Fruit fly (Drosophila melanogaster) S2 (cell line): Measurements from ENCODE around the gene Jon25Biii.

Source experiments
- CG8478 ChIP-seq: fragments of >200 bp; optimal IDR thresholded peaks from 2 replicates; lab custom pipeline; 2018
- CTCF ChIP-seq, 2 experiments: fragments of >200 bp; optimal IDR thresholded peaks; 2 replicates each; lab custom pipeline; 2018

Gene Jon25Biii

DNA sequence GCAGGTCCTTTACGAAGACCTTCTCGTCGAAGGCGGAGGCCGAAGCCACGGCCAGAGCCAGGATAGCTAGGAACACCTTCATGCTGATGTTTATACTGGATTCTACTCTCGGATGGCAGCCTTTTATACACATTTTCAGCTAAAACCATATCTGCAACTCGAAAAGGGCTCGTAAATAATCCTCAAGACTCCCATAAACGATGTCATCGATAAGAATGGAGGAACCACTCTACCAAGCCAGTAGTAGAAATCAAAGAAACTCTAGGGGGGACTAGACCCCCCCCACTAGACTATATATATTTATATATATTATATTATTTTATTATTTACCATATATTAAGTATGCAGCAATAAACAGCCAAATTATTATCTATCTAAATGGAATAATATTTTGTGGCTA is at the start of gene Jon25Biii:
TSS of gene Jon25Biii (minus strand) at position 101 of the 400 bp plus-strand sequence.
- TF ChIP-seq CG8478 (no peak), CTCF (optimal IDR thresholded peaks at IDR 0.05; lab: Kevin White, UChicago) (no peak)

DNA sequence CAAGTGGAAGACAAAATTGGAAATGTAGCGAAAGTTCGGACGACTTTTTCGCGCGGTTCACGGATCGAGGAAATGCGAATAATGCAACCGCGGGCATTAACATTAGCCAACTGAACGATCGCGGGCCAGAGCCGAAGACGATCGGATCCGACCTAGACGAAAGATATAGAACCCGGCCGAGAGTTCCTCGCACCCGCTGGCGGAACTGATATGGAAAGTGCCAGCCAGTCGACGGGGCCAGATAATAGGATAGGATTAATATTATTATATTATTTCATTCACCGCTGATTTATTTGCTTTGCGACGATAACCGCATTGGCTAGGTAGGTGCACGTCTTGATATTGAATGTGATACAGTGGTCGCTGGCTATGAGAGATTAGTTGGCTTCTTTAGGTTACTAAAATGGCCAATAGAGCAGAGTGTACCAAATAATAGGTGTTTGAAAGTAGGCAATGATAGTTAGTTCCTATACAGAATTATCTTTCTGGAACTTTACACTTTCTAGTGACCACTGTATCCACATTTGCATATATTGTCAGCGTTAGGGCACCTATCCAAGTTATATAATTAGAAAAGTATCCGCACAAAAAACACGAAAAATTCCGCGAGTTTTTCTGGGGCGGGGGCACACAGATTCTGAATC is 48.9 kb upstream of the Jon25Biii start:
- TF ChIP-seq CG8478 (no peak), CTCF (optimal IDR thresholded peaks at IDR 0.05; lab: Kevin White, UChicago) (no peak)

DNA sequence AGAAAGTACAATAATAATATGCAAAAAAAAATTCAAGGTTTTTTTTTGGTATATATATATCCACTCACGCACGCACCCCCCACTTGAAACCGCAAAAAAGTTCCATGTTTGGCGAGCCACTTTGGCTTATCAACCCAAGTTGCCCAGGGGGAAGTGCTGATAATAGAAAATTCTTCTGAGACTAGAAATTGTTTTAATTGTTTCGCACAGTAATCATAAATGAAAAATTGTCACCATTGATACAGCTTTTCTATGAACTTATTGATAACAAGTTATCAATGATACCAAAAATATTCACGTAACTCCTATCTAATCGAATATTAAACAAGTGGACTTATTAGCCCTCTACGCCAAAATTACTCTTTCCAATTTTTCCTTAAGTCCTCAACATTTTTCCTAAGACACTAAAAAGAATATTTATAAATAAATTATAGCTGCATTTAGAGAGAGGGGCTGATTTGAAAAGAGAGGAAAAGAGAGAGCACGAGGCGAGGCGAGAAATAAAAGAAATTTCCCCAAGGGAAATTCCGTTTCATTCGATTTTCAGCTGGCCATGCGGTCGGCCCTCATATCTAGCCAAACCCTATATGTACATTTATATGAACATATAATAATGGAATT is 48.1 kb upstream of the Jon25Biii start:
- TF ChIP-seq CTCF (optimal IDR thresholded peaks at IDR 0.05; lab: Kevin White, UChicago) (no peak), CG8478 (no peak)

DNA sequence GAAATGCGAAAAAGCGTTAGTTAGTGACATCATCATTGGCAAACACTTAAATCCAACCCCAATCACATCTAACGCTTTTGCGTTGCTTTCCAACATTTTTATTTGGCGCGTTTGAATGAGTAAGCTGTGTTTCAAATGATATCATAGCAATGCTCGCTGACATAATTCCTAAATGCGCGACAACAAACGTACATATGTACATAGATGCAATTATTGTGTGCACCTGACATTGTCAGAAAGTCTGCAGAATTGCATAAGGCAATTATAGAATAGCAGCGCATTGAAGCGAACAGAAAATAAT is 47.6 kb upstream of the Jon25Biii start:
- TF ChIP-seq CG8478 (no peak), CTCF (optimal IDR thresholded peaks at IDR 0.05; lab: Kevin White, UChicago) (no peak)

DNA sequence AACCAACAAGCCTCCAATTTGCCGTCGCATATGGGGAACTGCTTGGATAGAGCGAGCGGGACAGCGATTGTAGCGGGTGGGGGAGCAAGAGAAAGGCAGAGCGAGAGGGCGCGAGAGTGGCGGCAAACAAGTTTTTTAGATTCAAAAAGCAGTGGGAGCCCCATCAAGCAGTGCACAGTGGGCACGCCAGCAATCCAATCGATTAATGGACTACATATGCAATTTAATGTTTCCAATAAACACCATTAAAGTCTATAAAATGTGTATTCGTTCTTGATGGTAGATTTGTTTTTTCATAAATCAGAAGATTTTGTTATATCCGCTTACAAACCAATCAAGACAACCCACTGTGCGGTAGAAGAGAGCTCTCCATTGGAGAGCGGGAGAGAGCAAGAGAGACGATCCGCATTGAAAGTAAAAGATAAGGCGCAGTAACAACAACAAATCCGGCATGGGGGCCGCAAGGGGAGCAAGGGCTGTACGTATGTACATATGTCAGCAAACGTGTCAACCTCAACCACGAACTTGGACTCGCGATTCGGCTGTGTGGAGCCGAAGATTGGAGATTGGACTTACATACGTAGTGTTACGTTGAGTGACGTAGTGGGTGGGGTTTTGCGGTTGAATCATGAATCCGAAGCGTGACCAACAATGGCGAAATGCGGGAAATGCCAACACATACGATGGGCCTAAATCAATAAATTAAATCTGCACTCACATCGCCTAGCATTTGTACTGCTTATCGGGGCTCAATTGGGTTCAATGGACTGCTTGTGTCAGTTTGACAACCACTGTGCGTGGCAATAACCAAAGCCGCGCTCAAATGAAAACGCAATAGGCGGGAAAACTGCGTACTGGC is 47.1 kb upstream of the Jon25Biii start:
- TF ChIP-seq CTCF (optimal IDR thresholded peaks at IDR 0.05; lab: Kevin White, UChicago) (peak; percentile 40 to 43), CG8478 (no peak)

DNA sequence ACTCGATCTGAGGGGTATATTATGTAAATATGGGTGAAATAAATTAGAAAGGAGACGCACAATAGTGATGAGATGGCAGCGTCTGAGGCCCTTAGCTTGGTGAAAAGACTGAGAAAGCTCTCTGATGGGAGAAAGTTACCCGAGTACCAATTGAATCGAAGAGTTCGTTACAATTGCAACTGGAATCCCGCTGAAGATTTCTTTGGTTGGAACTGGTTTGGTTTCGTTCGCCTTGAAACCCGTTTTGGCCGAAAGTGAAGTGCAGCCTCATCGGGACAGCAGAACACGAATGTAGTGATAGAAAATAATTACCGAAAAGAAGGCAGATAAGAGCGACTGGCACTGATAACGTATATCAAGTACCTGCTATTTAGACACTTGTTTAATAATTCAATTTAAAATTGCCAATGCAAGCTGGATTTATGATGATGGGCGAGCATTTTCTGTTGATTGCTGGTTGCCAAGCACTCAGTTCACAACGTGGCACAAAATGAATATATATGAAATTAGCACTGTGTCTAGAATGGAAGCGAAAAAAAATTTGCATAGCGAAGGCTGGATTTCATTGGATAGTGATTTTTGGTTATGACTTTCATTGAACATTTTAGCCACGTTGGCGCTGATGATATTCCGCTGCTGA is 45.8 kb upstream of the Jon25Biii start:
- no peak for TF ChIP-seq CG8478
- TF ChIP-seq CTCF (optimal IDR thresholded peaks at IDR 0.05; lab: Kevin White, UChicago) = no peak

DNA sequence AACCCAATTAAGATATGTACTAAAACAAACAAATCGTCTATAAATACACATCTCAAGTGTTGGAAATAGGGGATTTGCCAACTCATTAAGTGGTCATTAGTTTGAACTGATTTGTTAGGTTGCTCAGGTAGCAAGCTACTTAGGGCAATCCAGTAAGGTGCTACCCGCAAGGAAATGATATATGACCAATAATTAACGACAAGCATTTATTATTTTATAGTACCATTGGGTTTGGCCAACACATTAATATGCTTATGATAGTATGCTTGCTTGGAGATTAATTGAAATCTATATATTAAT is 45.2 kb upstream of the Jon25Biii start:
- TF ChIP-seq CG8478 = no peak
- no peak for TF ChIP-seq CTCF (optimal IDR thresholded peaks at IDR 0.05; lab: Kevin White, UChicago)

DNA sequence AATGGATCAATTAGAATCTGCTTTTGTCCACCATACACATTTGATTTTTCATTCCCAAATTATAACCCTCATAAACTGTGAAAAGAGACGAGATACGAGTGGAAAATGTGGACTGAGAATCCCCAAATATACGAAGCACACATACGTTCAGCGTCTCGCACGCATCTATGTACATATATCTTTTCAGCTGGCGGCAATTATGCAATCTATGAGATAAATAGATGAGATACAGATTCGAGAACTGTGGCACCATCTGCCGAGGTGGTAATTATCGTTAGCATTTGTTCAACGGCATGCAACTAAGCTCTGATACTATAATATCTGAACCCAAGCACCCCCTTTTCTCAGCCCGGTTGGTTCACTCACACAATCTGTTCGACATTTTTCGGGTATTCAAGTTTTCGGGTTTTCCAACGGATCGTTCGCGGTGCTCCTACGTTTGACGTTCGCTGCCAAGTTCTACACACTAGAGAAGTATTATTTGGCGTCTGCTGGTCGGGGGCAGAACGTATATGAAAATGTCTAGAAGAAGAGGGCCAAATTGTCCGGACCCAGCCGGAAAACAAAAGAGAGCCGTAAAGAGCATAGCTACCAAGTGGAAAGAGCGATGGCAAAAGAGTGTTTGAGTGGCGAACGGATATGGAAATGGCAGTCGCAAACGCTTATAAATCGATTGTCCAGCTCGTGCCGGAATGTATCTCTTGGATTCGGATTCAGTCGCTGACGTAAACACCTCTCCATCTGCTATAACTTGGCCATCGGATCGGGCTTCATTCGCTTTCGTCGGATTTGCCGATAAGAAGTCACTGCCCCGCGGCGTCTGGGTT is 44.7 kb upstream of the Jon25Biii start:
- TF ChIP-seq CG8478 (no peak), CTCF (optimal IDR thresholded peaks at IDR 0.05; lab: Kevin White, UChicago) (no peak)

DNA sequence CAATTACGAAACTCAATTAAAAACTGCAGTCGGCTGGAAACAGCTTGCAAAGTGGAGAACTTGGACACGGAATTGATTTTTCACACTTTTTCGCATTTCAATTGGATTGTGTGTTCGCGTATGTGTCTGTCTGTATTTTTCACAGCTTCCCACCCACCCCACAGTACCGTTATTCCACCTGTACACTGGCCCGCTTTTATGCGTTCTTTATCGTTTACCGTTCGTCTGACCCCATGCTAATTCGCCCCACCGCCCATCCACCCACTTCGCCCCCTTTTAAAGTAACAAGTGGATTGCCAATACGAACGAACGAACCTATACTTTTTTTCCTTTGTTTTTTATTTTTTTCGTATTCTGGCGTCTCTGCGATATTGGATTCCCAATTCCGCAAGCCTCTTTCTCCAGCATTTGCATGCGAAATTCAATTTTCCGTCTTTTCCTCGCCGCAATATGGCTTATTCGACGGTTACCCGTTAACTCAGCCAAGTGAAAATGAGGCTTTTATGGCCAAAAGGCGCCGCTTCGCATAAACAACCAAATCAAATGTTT is 31.6 kb upstream of the Jon25Biii start:
- no peak for TF ChIP-seq CTCF (optimal IDR thresholded peaks at IDR 0.05; lab: Kevin White, UChicago)
- no peak for TF ChIP-seq CG8478

DNA sequence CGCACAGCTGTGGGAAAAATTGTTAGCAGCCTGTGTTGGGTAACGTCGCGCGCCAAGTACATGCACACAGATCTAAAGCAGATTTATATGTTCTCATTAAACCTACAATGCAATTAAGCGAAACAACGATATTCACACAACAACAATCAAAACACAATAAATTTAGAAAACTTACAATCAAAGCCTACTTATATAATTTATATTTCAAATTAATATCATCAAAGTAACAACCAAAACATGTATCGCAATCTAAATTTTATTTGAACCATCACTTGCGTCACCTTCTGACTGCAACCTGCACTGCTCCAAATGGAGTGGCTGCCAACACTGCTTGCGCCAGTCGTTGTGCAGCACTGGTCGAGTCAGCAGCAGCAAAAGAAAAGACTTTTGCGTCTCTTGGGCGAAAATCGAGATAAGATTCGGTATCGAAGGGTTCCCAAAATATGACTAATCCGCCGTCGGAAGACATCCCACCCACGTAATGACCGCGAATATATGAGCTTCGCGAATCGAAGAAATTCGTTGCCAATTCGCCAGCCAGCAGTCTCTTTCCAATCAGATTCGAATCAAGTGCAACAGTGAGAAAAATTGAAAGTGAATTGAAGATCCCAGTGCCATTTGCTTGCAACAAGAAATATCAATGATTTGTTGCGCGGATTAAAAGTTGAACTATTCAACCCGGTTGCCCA is 30.9 kb upstream of the Jon25Biii start, which contains the start of the genes CG8892 and CG34126:
TSS of gene CG8892 (minus strand) at position 315 of the 689 bp plus-strand sequence.
TSS of gene CG34126 (plus strand) at position 337 of the 689 bp plus-strand sequence.
- no peak for TF ChIP-seq CG8478
- no peak for TF ChIP-seq CTCF (optimal IDR thresholded peaks at IDR 0.05; lab: Kevin White, UChicago)

DNA sequence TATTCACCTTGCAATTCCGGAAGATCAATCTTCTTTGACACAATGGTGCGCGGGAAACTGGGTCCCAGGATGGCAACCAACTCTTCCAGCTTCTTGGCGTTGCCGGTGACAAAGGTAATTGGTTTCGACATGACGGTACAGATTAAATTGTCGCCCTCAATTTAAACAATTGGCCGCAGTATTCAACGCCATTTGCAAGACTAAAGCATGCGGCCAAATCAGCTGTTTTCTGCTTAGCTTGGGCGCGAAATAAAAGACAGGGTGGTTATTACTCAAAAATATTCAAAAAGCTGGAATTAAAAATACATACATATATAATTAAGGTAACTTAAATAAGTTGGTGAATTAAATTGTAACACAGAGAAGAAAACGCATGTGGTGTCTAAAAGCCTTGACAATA is 28.6 kb upstream of the Jon25Biii start, which contains the start of gene CG8891:
TSS of gene CG8891 (minus strand) at position 242 of the 400 bp plus-strand sequence.
- TF ChIP-seq CTCF (optimal IDR thresholded peaks at IDR 0.05; lab: Kevin White, UChicago) (no peak), CG8478 (no peak)

DNA sequence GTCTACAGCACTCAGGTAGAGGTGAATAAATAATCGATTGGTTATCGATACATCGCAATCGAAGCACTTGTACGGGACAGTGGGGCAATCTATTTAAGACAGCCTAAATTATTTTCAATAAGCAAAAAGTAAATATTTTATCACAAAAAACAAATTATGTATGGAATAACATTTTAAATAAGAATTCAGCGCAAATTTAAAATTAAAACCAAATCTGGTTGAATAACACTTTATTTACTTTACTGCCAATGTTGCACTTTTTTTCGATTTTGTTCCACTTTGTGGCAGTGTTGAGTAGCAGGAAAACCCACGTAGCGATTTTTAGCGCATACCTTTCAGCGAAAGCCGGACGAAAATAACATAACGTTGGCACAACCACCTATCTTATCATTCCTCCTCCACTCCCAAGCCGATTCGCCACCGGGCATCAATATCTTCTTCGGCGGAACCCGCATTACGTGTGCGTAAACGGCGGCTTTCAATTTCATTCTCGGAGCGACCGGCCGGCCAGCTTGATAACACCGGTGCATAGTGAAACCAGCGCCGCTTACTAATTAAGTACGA is 26.5 kb upstream of the Jon25Biii start, which contains the start of the genes Gmd and CG3792:
TSS of gene Gmd (minus strand) at position 36 of the 564 bp plus-strand sequence.
TSS of gene CG3792 (plus strand) at position 325 of the 564 bp plus-strand sequence.
- TF ChIP-seq CTCF (optimal IDR thresholded peaks at IDR 0.05; lab: Kevin White, UChicago) (no peak), CG8478 (no peak)

DNA sequence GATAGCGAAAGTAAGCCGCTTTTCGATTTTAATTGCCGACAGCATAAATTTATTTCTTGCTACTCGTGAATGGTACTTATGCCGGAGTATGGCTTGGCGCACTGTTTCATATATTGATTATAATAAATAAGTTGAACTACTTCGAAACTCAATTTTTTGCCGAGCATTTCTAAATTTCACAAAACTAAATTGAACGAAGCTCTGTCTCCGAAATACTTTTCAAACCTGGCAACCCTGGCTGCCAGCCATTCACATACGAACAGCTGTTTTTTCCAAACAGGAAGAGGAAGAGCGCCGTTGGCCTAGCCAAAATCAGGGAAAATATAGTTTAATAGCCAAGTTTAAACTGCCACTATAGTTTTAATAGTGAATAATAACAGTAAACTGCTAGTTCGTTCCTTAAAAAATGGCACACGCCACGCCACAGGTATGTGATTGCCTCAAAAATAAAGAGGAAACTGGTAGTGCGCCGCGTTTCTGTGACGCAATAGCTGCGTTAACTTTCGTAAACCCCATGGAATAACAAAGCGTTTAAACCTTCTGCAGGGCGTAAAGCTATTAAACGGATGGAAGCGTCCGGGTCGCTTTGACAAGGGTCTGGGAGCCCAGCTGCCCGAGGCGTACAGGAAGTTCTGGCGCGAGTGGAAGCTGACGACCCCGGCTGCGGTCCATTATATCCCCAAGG is 23.3 kb upstream of the Jon25Biii start, which contains the start of gene mRpL28:
TSS of gene mRpL28 (plus strand) at position 246 of the 685 bp plus-strand sequence.
- no peak for TF ChIP-seq CG8478
- no peak for TF ChIP-seq CTCF (optimal IDR thresholded peaks at IDR 0.05; lab: Kevin White, UChicago)
